Fruit fly (Drosophila melanogaster): ENCODE results near the gene CG4281.
A peak's percentile ranks its signal among the peaks of the same experiment; 100 is the strongest.

The CG4281 gene

dm6 chrX:2036800-2037488 lies 28.0 kb downstream of the CG4281 start:
- TF ChIP-seq br (GFP tag; optimal IDR thresholded peaks at IDR 0.05) (peak; percentile 10), Vsx2 (GFP tag; optimal IDR thresholded peaks at IDR 0.05; ENCODE audit: partially characterized antibody) (no peak), rgr (GFP tag; optimal IDR thresholded peaks at IDR 0.05) (no peak), psq (GFP tag; optimal IDR thresholded peaks at IDR 0.05) (peak; percentile 11), pan (optimal IDR thresholded peaks at IDR 0.05) (no peak), Rel (GFP tag; optimal IDR thresholded peaks at IDR 0.05) (no peak), Rel (tag; optimal IDR thresholded peaks at IDR 0.05) (no peak), Dif (GFP tag; optimal IDR thresholded peaks at IDR 0.05; ENCODE audit: partially characterized antibody) (no peak), Hr78 (GFP tag; optimal IDR thresholded peaks at IDR 0.05) (no peak), CG32264 (GFP tag; optimal IDR thresholded peaks at IDR 0.05) (no peak), dmrt93B (GFP tag; optimal IDR thresholded peaks at IDR 0.05) (no peak), usp (GFP tag; optimal IDR thresholded peaks at IDR 0.05) (no peak), N (GFP tag; optimal IDR thresholded peaks at IDR 0.05) (no peak), fru (GFP tag; optimal IDR thresholded peaks at IDR 0.05) (peak; percentile 40), Dfd (GFP tag; optimal IDR thresholded peaks at IDR 0.05) (no peak), Hr83 (GFP tag; optimal IDR thresholded peaks at IDR 0.05; ENCODE audit: poor library complexity, severe bottlenecking) (no peak), tai (GFP tag; optimal IDR thresholded peaks at IDR 0.05) (no peak), brk (GFP tag; optimal IDR thresholded peaks at IDR 0.05) (no peak), Abd-B (GFP tag; optimal IDR thresholded peaks at IDR 0.05) (no peak), Mio (GFP tag; optimal IDR thresholded peaks at IDR 0.05) (no peak), dl (GFP tag; optimal IDR thresholded peaks at IDR 0.05; ENCODE audit: insufficient read depth in 1 of 2, partially characterized antibody in 2 of 2) (no peak), OdsH (GFP tag; optimal IDR thresholded peaks at IDR 0.05) (no peak), jim (GFP tag; optimal IDR thresholded peaks at IDR 0.05) (no peak), woc (GFP tag; optimal IDR thresholded peaks at IDR 0.05) (peak; percentile 50), HLH106 (tag; optimal IDR thresholded peaks at IDR 0.05) (peak; percentile 5), sv (GFP tag; optimal IDR thresholded peaks at IDR 0.05) (no peak), sage (GFP tag; optimal IDR thresholded peaks at IDR 0.05) (no peak), Jra (GFP tag; optimal IDR thresholded peaks at IDR 0.05) (no peak), dsf (GFP tag; optimal IDR thresholded peaks at IDR 0.05; ENCODE audit: borderline replicate concordance) (no peak), Hnf4 (GFP tag; optimal IDR thresholded peaks at IDR 0.05) (no peak), ey (GFP tag; optimal IDR thresholded peaks at IDR 0.05) (no peak), CG9705 (GFP tag; optimal IDR thresholded peaks at IDR 0.05) (no peak), CrebA (GFP tag; optimal IDR thresholded peaks at IDR 0.05; ENCODE audit: borderline replicate concordance) (no peak), GATAd (GFP tag; optimal IDR thresholded peaks at IDR 0.05) (no peak), lola (GFP tag; optimal IDR thresholded peaks at IDR 0.05) (no peak), Sp1 (GFP tag; optimal IDR thresholded peaks at IDR 0.05) (no peak), h (GFP tag; optimal IDR thresholded peaks at IDR 0.05) (no peak), Myc (optimal IDR thresholded peaks at IDR 0.05) (no peak), foxo (GFP tag; optimal IDR thresholded peaks at IDR 0.05) (peak in 1 of 2 experiments; percentile 14)

DNA sequence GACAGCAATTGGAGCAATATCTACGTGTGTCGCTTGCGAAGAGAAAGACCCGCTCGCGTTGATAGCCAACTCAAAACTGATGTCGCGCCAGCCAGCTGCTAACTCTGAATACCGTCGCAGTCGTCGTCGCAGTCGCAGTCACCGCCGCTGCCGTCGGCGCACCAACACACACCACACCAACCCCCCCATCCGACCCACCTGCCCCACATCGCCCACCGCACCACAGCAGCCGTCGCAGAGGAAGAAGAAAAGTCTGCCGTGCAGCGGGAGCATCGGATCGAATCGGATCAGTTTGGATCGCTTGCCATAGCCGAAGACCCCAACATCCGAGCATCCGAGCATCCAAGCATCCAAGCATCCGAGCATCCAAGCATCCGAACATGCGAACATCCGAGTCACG lies 28.6 kb downstream of the CG4281 start:
- TF ChIP-seq ey (GFP tag; optimal IDR thresholded peaks at IDR 0.05) = no peak
- TF ChIP-seq Dif (GFP tag; optimal IDR thresholded peaks at IDR 0.05; ENCODE audit: partially characterized antibody) = no peak
- no peak for TF ChIP-seq foxo (GFP tag; optimal IDR thresholded peaks at IDR 0.05)
- TF ChIP-seq Abd-B (GFP tag; optimal IDR thresholded peaks at IDR 0.05) = no peak
- no peak for TF ChIP-seq br (GFP tag; optimal IDR thresholded peaks at IDR 0.05)
- TF ChIP-seq GATAd (GFP tag; optimal IDR thresholded peaks at IDR 0.05) = no peak
- TF ChIP-seq Hr78 (GFP tag; optimal IDR thresholded peaks at IDR 0.05) = no peak
- no peak for TF ChIP-seq h (GFP tag; optimal IDR thresholded peaks at IDR 0.05)
- no peak for TF ChIP-seq pan (optimal IDR thresholded peaks at IDR 0.05)
